Worm (Caenorhabditis elegans): ENCODE measurements around the gene tmd-2.

The tmd-2 gene

DNA sequence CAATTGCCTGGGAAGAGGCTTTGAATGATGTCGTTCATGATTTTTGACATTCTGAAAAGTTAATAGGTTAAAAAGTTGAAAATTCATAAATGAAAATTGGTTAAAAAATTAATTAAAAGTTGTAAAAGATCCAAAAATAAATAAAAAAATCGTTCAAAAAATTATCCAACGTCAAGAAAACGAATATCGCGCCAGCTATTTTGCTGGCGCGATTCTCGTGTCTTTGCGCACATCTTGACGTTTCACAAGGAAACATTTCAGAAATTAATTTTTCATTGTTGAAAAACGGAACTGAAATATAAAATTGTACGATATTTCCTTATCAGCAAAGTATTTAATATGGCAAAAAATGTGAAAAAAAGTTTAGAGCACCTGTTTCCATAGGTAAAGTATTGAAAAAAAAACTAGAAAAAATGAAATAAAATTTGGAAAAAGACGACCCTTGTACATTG is 24.7 kb downstream of the tmd-2 start, which contains the start of gene mpdu-1 (continued):
- TF ChIP-seq hlh-26 (GFP tag; conservative IDR thresholded peaks at IDR 0.05) (no peak), nhr-80 (tag; optimal IDR thresholded peaks at IDR 0.05) (peak; percentile 67), efl-1 (GFP tag; optimal IDR thresholded peaks at IDR 0.05) (peak; percentile 26), lir-1 (GFP tag; conservative IDR thresholded peaks at IDR 0.05) (no peak), nhr-120 (GFP tag; IDR thresholded peaks at IDR 0.05) (no peak), F37B4.10 (GFP tag; IDR thresholded peaks at IDR 0.05) (no peak), ama-1 (optimal IDR thresholded peaks at IDR 0.05) (no peak), ama-1 (GFP tag; optimal IDR thresholded peaks at IDR 0.05) (no peak), B0035.1 (tag; optimal IDR thresholded peaks at IDR 0.05) (no peak), dox-1 (GFP tag; IDR thresholded peaks at IDR 0.05) (no peak; the same call in 1 of the 2 replicates), T26A5.8 (tag; optimal IDR thresholded peaks at IDR 0.05) (no peak), nhr-179 (tag; optimal IDR thresholded peaks at IDR 0.05) (no peak), F23B12.7 (tag; optimal IDR thresholded peaks at IDR 0.05; ENCODE audit: insufficient read depth) (peak; percentile 74), snpc-1.1 (tag; optimal IDR thresholded peaks at IDR 0.05; ENCODE audit: insufficient read depth) (peak; percentile 57), ztf-26 (tag; optimal IDR thresholded peaks at IDR 0.05) (no peak), ztf-18 (tag; optimal IDR thresholded peaks at IDR 0.05) (peak; percentile 94), chd-7 (tag; optimal IDR thresholded peaks at IDR 0.05) (no peak), lsy-27 (tag; optimal IDR thresholded peaks at IDR 0.05; ENCODE audit: borderline replicate concordance, insufficient read depth) (no peak), hlh-12 (tag; optimal IDR thresholded peaks at IDR 0.05) (no peak), atf-7 (tag; optimal IDR thresholded peaks at IDR 0.05) (no peak), rpc-1 (optimal IDR thresholded peaks at IDR 0.05) (no peak), rpc-1 (tag; optimal IDR thresholded peaks at IDR 0.05) (no peak), F49E8.2 (tag; optimal IDR thresholded peaks at IDR 0.05; ENCODE audit: insufficient read depth) (no peak), mel-28 (tag; optimal IDR thresholded peaks at IDR 0.05; ENCODE audit: borderline replicate concordance) (no peak), tbx-9 (tag; optimal IDR thresholded peaks at IDR 0.05; ENCODE audit: borderline replicate concordance) (no peak), snpc-3.4 (tag; optimal IDR thresholded peaks at IDR 0.05) (peak; percentile 52), lin-26 (GFP tag; IDR thresholded peaks at IDR 0.05) (no peak), hmg-20 (GFP tag; IDR thresholded peaks at IDR 0.05) (no peak), lsl-1 (GFP tag; optimal IDR thresholded peaks at IDR 0.05) (peak; percentile 42), ceh-91 (GFP tag; IDR thresholded peaks at IDR 0.05) (no peak), B0261.1 (tag; optimal IDR thresholded peaks at IDR 0.05) (no peak), Y67H2A.10 (GFP tag; conservative IDR thresholded peaks at IDR 0.05) (no peak), nfya-2 (GFP tag; IDR thresholded peaks at IDR 0.05) (no peak), bed-1 (GFP tag; IDR thresholded peaks at IDR 0.05) (no peak), ceh-79 (tag; optimal IDR thresholded peaks at IDR 0.05) (no peak), sptf-2 (GFP tag; optimal IDR thresholded peaks at IDR 0.05) (no peak), snpc-1.3 (tag; optimal IDR thresholded peaks at IDR 0.05; ENCODE audit: insufficient read depth) (peak; percentile 20), nhr-27 (tag; optimal IDR thresholded peaks at IDR 0.05) (no peak), let-526 (GFP tag; IDR thresholded peaks at IDR 0.05) (no peak), madf-8 (GFP tag; conservative IDR thresholded peaks at IDR 0.05) (no peak), lin-40 (tag; optimal IDR thresholded peaks at IDR 0.05) (peak; percentile 67), mes-4 (tag; optimal IDR thresholded peaks at IDR 0.05) (no peak), somi-1 (GFP tag; optimal IDR thresholded peaks at IDR 0.05) (no peak), nfyb-1 (GFP tag; IDR thresholded peaks at IDR 0.05) (no peak), athp-1 (tag; optimal IDR thresholded peaks at IDR 0.05) (no peak)

Data from whole organism, young adult.